Worm (Caenorhabditis elegans) whole organism, L4 larva: Measurements from ENCODE around the gene mrpl-53.

ENCODE experiments used
- gei-8 ChIP-seq: fragments of 200-800 bp; sonication (Bioruptor generic); optimal IDR thresholded peaks from 2 replicates; lab custom pipeline; 2018; ENCODE audit warnings: mild to moderate bottlenecking, missing genetic modification characterization, missing compliant biosample characterization
- nhr-77 ChIP-seq: fragments of 150-350 bp; optimal IDR thresholded peaks from 2 replicates; lab custom pipeline; 2014; ENCODE audit warnings: missing biosample characterization, missing genetic modification characterization

- TF ChIP-seq nhr-77 (tag; lab: Kevin White, UChicago): no peak
- TF ChIP-seq gei-8 (GFP tag; lab: Kevin White, UChicago): no peak
Measured at ce11 chrII:9617039-9617901, 19.8 kb downstream of the mrpl-53 start, which contains the start of gene hal-3.
